Fruit fly (Drosophila melanogaster) whole organism, embryonic: ENCODE results near the gene RNF220.

Experiments used
- Aef1 ChIP-seq: fragments of 200-800 bp; sonication (Bioruptor generic); IDR thresholded peaks from 3 replicates; pipeline ENCODE4 v1.3.6; 2022; ENCODE audit warnings: missing biosample characterization, missing genetic modification characterization
- BEAF-32 ChIP-seq: fragments of 200-800 bp; sonication (Bioruptor generic); optimal IDR thresholded peaks from 3 replicates; lab custom pipeline; 2017; ENCODE audit warnings: missing biosample characterization, missing genetic modification characterization, mild to moderate bottlenecking, moderate library complexity, missing genetic modification reagents
- CG11085 ChIP-seq: fragments of 200-800 bp; sonication (Bioruptor generic); IDR thresholded peaks from 2 replicates; pipeline ENCODE4 v1.3.6; 2022; ENCODE audit warnings: missing biosample characterization, missing genetic modification characterization
- CG11093 ChIP-seq: fragments of 200-800 bp; sonication (Bioruptor generic); IDR thresholded peaks from 3 replicates; pipeline ENCODE4 v1.3.6; 2022; ENCODE audit warnings: missing biosample characterization, missing genetic modification characterization
- CG11504 ChIP-seq: fragments of 200-800 bp; sonication (Bioruptor generic); optimal IDR thresholded peaks from 3 replicates; lab custom pipeline; 2019; ENCODE audit warnings: missing biosample characterization, mild to moderate bottlenecking, missing genetic modification characterization, moderate library complexity
- CG1233 ChIP-seq: fragments of 200-800 bp; sonication (Bioruptor generic); optimal IDR thresholded peaks from 4 replicates; lab custom pipeline; 2018; ENCODE audit warnings: missing biosample characterization, mild to moderate bottlenecking, missing genetic modification characterization
- CG13287 ChIP-seq: fragments of 200-800 bp; sonication (Bioruptor generic); IDR thresholded peaks from 2 replicates; pipeline ENCODE4 v1.3.6; 2022; ENCODE audit warnings: missing biosample characterization, missing genetic modification characterization; ENCODE audit not compliant: partially characterized antibody
- CG15011 ChIP-seq: fragments of 200-800 bp; sonication (Bioruptor generic); optimal IDR thresholded peaks from 3 replicates; lab custom pipeline; 2018; ENCODE audit warnings: missing biosample characterization, mild to moderate bottlenecking, missing genetic modification characterization
- CG15269 ChIP-seq: fragments of 200-800 bp; sonication (Bioruptor generic); optimal IDR thresholded peaks from 2 replicates; lab custom pipeline; 2018; ENCODE audit warnings: missing biosample characterization, mild to moderate bottlenecking, missing genetic modification characterization, moderate library complexity
- CG15601 ChIP-seq: fragments of 200-800 bp; sonication (Bioruptor generic); optimal IDR thresholded peaks from 3 replicates; lab custom pipeline; 2019; ENCODE audit warnings: missing biosample characterization, mild to moderate bottlenecking, missing genetic modification characterization, moderate library complexity
- CG16815 ChIP-seq: fragments of 200-800 bp; sonication (Bioruptor generic); optimal IDR thresholded peaks from 3 replicates; lab custom pipeline; 2017; ENCODE audit warnings: missing biosample characterization, mild to moderate bottlenecking, missing genetic modification characterization
- CG2199 ChIP-seq: fragments of 200-800 bp; sonication (Bioruptor generic); IDR thresholded peaks from 3 replicates; pipeline ENCODE4 v1.3.6; 2022; ENCODE audit warnings: missing biosample characterization, missing genetic modification characterization
- CG32767 ChIP-seq: fragments of 200-800 bp; sonication (Bioruptor generic); IDR thresholded peaks from 2 replicates; pipeline ENCODE4 v1.3.6; 2022; ENCODE audit warnings: missing biosample characterization, missing genetic modification characterization
- CG32772 ChIP-seq: fragments of 200-800 bp; sonication (Bioruptor generic); IDR thresholded peaks from 2 replicates; pipeline ENCODE4 v1.3.6; 2022; ENCODE audit warnings: missing biosample characterization, missing genetic modification characterization
- CG4282 ChIP-seq: fragments of 200-800 bp; sonication (Bioruptor generic); optimal IDR thresholded peaks from 2 replicates; lab custom pipeline; 2016; ENCODE audit warnings: missing biosample characterization, missing genetic modification characterization
- CG4360 ChIP-seq: fragments of 200-800 bp; sonication (Bioruptor generic); IDR thresholded peaks from 2 replicates; pipeline ENCODE4 v1.3.6; 2022; ENCODE audit warnings: missing biosample characterization, missing genetic modification characterization
- CG5245 ChIP-seq: fragments of 200-800 bp; sonication (Bioruptor generic); optimal IDR thresholded peaks from 3 replicates; lab custom pipeline; 2016; ENCODE audit warnings: missing biosample characterization, missing genetic modification characterization
- CG5953 ChIP-seq: fragments of 200-800 bp; sonication (Bioruptor generic); IDR thresholded peaks from 2 replicates; pipeline ENCODE4 v1.3.6; 2022; ENCODE audit warnings: missing biosample characterization, missing genetic modification characterization
- CG7357 ChIP-seq: fragments of 200-800 bp; sonication (Bioruptor generic); IDR thresholded peaks from 3 replicates; pipeline ENCODE4 v1.3.6; 2022; ENCODE audit warnings: missing biosample characterization, missing genetic modification characterization
- CG7745 ChIP-seq: fragments of 200-800 bp; sonication (Bioruptor generic); optimal IDR thresholded peaks from 2 replicates; lab custom pipeline; 2018; ENCODE audit warnings: missing biosample characterization, mild to moderate bottlenecking, missing genetic modification characterization, moderate library complexity
- CG7786 ChIP-seq: fragments of 200-800 bp; sonication (Bioruptor generic); optimal IDR thresholded peaks from 2 replicates; lab custom pipeline; 2016; ENCODE audit warnings: missing biosample characterization, missing genetic modification characterization
- CkIIα-i1 ChIP-seq: fragments of 200-800 bp; sonication (Bioruptor generic); IDR thresholded peaks from 2 replicates; pipeline ENCODE4 v1.3.6; 2022; ENCODE audit warnings: missing biosample characterization, missing genetic modification characterization
- D19B ChIP-seq: fragments of 200-800 bp; sonication (Bioruptor generic); optimal IDR thresholded peaks from 2 replicates; lab custom pipeline; 2017; ENCODE audit warnings: missing biosample characterization, mild to moderate bottlenecking, missing genetic modification characterization
- Dip3 ChIP-seq: fragments of 200-800 bp; sonication (Bioruptor generic); optimal IDR thresholded peaks from 3 replicates; lab custom pipeline; 2016; ENCODE audit warnings: missing biosample characterization, missing genetic modification characterization
- E2f1 ChIP-seq: fragments of 200-800 bp; sonication (Bioruptor generic); IDR thresholded peaks from 2 replicates; pipeline ENCODE4 v1.3.6; 2022; ENCODE audit warnings: missing biosample characterization, missing genetic modification characterization
- E2f2 ChIP-seq: fragments of 200-800 bp; sonication (Bioruptor generic); IDR thresholded peaks from 2 replicates; pipeline ENCODE4 v1.3.6; 2022; ENCODE audit warnings: missing biosample characterization, missing genetic modification characterization
- HLHmδ ChIP-seq: fragments of 200-800 bp; sonication (Bioruptor generic); optimal IDR thresholded peaks from 2 replicates; lab custom pipeline; 2018; ENCODE audit warnings: missing biosample characterization, mild to moderate bottlenecking, missing genetic modification characterization, moderate library complexity
- HmgD ChIP-seq: fragments of 200-800 bp; sonication (Bioruptor generic); optimal IDR thresholded peaks from 3 replicates; lab custom pipeline; 2016; ENCODE audit warnings: missing biosample characterization, missing genetic modification characterization
- Hr39 ChIP-seq: fragments of >200 bp; optimal IDR thresholded peaks from 2 replicates; lab custom pipeline; 2017
- Hsf ChIP-seq: fragments of 200-800 bp; sonication (Bioruptor generic); optimal IDR thresholded peaks from 3 replicates; lab custom pipeline; 2016; ENCODE audit warnings: missing biosample characterization, missing genetic modification characterization
- Lpt ChIP-seq: fragments of >200 bp; optimal IDR thresholded peaks from 2 replicates; lab custom pipeline; 2018; ENCODE audit warnings: missing biosample characterization, missing genetic modification characterization
- MBD-R2 ChIP-seq: fragments of 200-800 bp; sonication (Bioruptor generic); IDR thresholded peaks from 2 replicates; pipeline ENCODE4 v1.3.6; 2022; ENCODE audit warnings: missing biosample characterization, missing genetic modification characterization
- MESR4 ChIP-seq: fragments of 200-800 bp; sonication (Bioruptor generic); optimal IDR thresholded peaks from 2 replicates; lab custom pipeline; 2018; ENCODE audit warnings: missing biosample characterization, mild to moderate bottlenecking, missing genetic modification characterization, moderate library complexity
- NC2β ChIP-seq: fragments of 200-800 bp; sonication (Bioruptor generic); optimal IDR thresholded peaks from 2 replicates; lab custom pipeline; 2016; ENCODE audit warnings: missing biosample characterization, missing genetic modification characterization
- PHDP ChIP-seq: fragments of 200-800 bp; sonication (Bioruptor generic); optimal IDR thresholded peaks from 3 replicates; lab custom pipeline; 2018; ENCODE audit warnings: missing biosample characterization, mild to moderate bottlenecking, missing genetic modification characterization, moderate library complexity
- Ptx1 ChIP-seq: fragments of 200-800 bp; sonication (Bioruptor generic); IDR thresholded peaks from 2 replicates; pipeline ENCODE4 v1.3.6; 2022; ENCODE audit warnings: missing biosample characterization, missing genetic modification characterization
- Rx ChIP-seq: fragments of 200-800 bp; sonication (Bioruptor generic); IDR thresholded peaks from 2 replicates; pipeline ENCODE4 v1.3.6; 2022; ENCODE audit warnings: missing biosample characterization, missing genetic modification characterization
- ab ChIP-seq: fragments of 200-800 bp; sonication (Bioruptor generic); optimal IDR thresholded peaks from 2 replicates; lab custom pipeline; 2016; ENCODE audit warnings: missing biosample characterization, missing genetic modification characterization
- ac ChIP-seq: fragments of 200-800 bp; sonication (Bioruptor generic); optimal IDR thresholded peaks from 3 replicates; lab custom pipeline; 2017; ENCODE audit warnings: missing biosample characterization, mild to moderate bottlenecking, missing genetic modification characterization
- bcd ChIP-seq: fragments of 200-800 bp; sonication (Bioruptor generic); optimal IDR thresholded peaks from 2 replicates; lab custom pipeline; 2017; ENCODE audit warnings: missing biosample characterization, mild to moderate bottlenecking, missing genetic modification characterization
- cato ChIP-seq: fragments of 200-800 bp; sonication (Bioruptor generic); optimal IDR thresholded peaks from 2 replicates; lab custom pipeline; 2016; ENCODE audit warnings: missing biosample characterization, missing genetic modification characterization, borderline replicate concordance
- eve ChIP-seq, 2 experiments: fragments of >200 bp; optimal IDR thresholded peaks; 2 replicates each; lab custom pipeline; 2017; ENCODE audit warnings: missing biosample characterization in 2 of 2, missing genetic modification characterization in 2 of 2
- hth ChIP-seq: fragments of >200 bp; optimal IDR thresholded peaks from 2 replicates; lab custom pipeline; 2017; ENCODE audit warnings: inconsistent platforms
- jumu ChIP-seq: fragments of 200-800 bp; sonication (Bioruptor generic); optimal IDR thresholded peaks from 3 replicates; lab custom pipeline; 2016; ENCODE audit warnings: missing biosample characterization, missing genetic modification characterization
- lilli ChIP-seq: fragments of 200-800 bp; sonication (Bioruptor generic); optimal IDR thresholded peaks from 3 replicates; lab custom pipeline; 2016; ENCODE audit warnings: missing biosample characterization, missing genetic modification characterization
- onecut ChIP-seq: fragments of 200-800 bp; sonication (Bioruptor generic); IDR thresholded peaks from 2 replicates; pipeline ENCODE4 v1.3.6; 2022; ENCODE audit warnings: missing biosample characterization, missing genetic modification characterization
- otp ChIP-seq: fragments of 200-800 bp; sonication (Bioruptor generic); IDR thresholded peaks from 3 replicates; pipeline ENCODE4, ENCODE4 v1.3.6; 2022; ENCODE audit warnings: missing biosample characterization, missing genetic modification characterization
- pnt ChIP-seq: fragments of 200-800 bp; sonication (Bioruptor generic); optimal IDR thresholded peaks from 3 replicates; lab custom pipeline; 2016; ENCODE audit warnings: missing biosample characterization, missing genetic modification characterization
- psq ChIP-seq: fragments of 200-800 bp; sonication (Bioruptor generic); optimal IDR thresholded peaks from 2 replicates; lab custom pipeline; 2017; ENCODE audit warnings: missing biosample characterization, missing genetic modification characterization
- ro ChIP-seq: fragments of 200-800 bp; sonication (Bioruptor generic); IDR thresholded peaks from 2 replicates; pipeline ENCODE4 v1.3.6; 2022; ENCODE audit warnings: missing biosample characterization, missing genetic modification characterization
- sob ChIP-seq: fragments of 200-800 bp; sonication (Bioruptor generic); IDR thresholded peaks from 2 replicates; pipeline ENCODE4 v1.3.6; 2022; ENCODE audit warnings: missing biosample characterization, missing genetic modification characterization
- wek ChIP-seq: fragments of 200-800 bp; sonication (Bioruptor generic); optimal IDR thresholded peaks from 3 replicates; lab custom pipeline; 2018; ENCODE audit warnings: missing biosample characterization, mild to moderate bottlenecking, missing genetic modification characterization, moderate library complexity
- yki ChIP-seq: fragments of >200 bp; optimal IDR thresholded peaks from 3 replicates; lab custom pipeline; 2018

Gene RNF220

dm6 chr3R:22750534-22750947, 24.3 kb upstream of the RNF220 start, which contains the start of the genes rumi, CG7029 and Usp12-46 (continued):
- TF ChIP-seq CG11504 (tag; lab: Kevin White, UChicago) (peak; percentile 87), psq (GFP tag; lab: Kevin White, UChicago) (peak; percentile 64), eve (GFP tag; optimal IDR thresholded peaks at IDR 0.05; lab: Kevin White, UChicago) (no peak), Hsf (GFP tag; lab: Kevin White, UChicago) (peak; percentile 92), Dip3 (GFP tag; lab: Kevin White, UChicago) (peak; percentile 92), CG2199 (GFP tag; lab: Robert Waterston, UW) (0 out of 3 replicates have a peak, but pooled peaks have one; percentile 33), hth (lab: Kevin White, UChicago) (no peak), ac (GFP tag; lab: Kevin White, UChicago) (peak; percentile 23), Aef1 (GFP tag; lab: Robert Waterston, UW) (peak; percentile 84), wek (GFP tag; lab: Kevin White, UChicago) (peak; percentile 23), HLHmδ (GFP tag; lab: Kevin White, UChicago) (peak; percentile 33), CG4282 (GFP tag; lab: Kevin White, UChicago) (peak; percentile 75), CG15269 (tag; lab: Kevin White, UChicago) (peak; percentile 86), BEAF-32 (GFP tag; lab: Kevin White, UChicago) (peak; percentile 87), cato (GFP tag; lab: Kevin White, UChicago) (peak; percentile 69), MESR4 (GFP tag; lab: Kevin White, UChicago) (no peak), jumu (GFP tag; lab: Kevin White, UChicago) (peak; percentile 94), lilli (GFP tag; lab: Kevin White, UChicago) (peak; percentile 95), CG7786 (GFP tag; lab: Kevin White, UChicago) (peak; percentile 92), onecut (peak; percentile 71), NC2β (GFP tag; lab: Kevin White, UChicago) (peak; percentile 91), CG7745 (tag; lab: Kevin White, UChicago) (no peak), yki (no peak), CG1233 (peak; percentile 82), pnt (GFP tag; lab: Kevin White, UChicago) (peak; percentile 80), CG11093 (GFP tag; lab: Robert Waterston, UW) (peak; percentile 28; the same call in 1 of the 3 replicates), CG32772 (GFP tag; lab: Robert Waterston, UW) (peak; percentile 83), ro (GFP tag; lab: Robert Waterston, UW) (no peak), MBD-R2 (GFP tag; lab: Robert Waterston, UW) (peak; percentile 92), D19B (GFP tag; lab: Kevin White, UChicago) (peak; percentile 58), HmgD (GFP tag; lab: Kevin White, UChicago) (peak; percentile 98), CG16815 (GFP tag; lab: Kevin White, UChicago) (peak; percentile 79), Ptx1 (GFP tag; lab: Robert Waterston, UW) (peak; percentile 83), Hr39 (no peak), E2f2 (GFP tag; lab: Robert Waterston, UW) (peak; percentile 63), CG32767 (GFP tag; lab: Robert Waterston, UW) (peak; percentile 85), E2f1 (peak; percentile 77), otp (GFP tag; lab: Robert Waterston, UW) (peak; percentile 72; the same call in 2 of the 3 replicates), CG5245 (GFP tag; lab: Kevin White, UChicago) (peak; percentile 71), sob (GFP tag; lab: Robert Waterston, UW) (peak; percentile 89), CkIIα-i1 (GFP tag; lab: Robert Waterston, UW) (no peak), CG15011 (GFP tag; lab: Kevin White, UChicago) (no peak), CG7357 (GFP tag; lab: Robert Waterston, UW) (peak; percentile 60; the same call in 2 of the 3 replicates), bcd (peak; percentile 76), Rx (GFP tag; lab: Robert Waterston, UW) (peak; percentile 80), Lpt (GFP tag; lab: Kevin White, UChicago) (no peak), PHDP (tag; lab: Kevin White, UChicago) (peak; percentile 85), CG5953 (GFP tag; lab: Robert Waterston, UW) (peak; percentile 77), CG13287 (GFP tag; lab: Robert Waterston, UW) (peak; percentile 87), ab (GFP tag; lab: Kevin White, UChicago) (peak; percentile 69), CG15601 (tag; lab: Kevin White, UChicago) (peak; percentile 85), CG4360 (GFP tag; lab: Robert Waterston, UW) (peak; percentile 42; the same call in 1 of the 2 replicates), CG11085 (GFP tag; lab: Robert Waterston, UW) (0 out of 2 replicates have a peak, but pooled peaks have one; percentile 29)
